Fruit fly (Drosophila melanogaster) whole organism: ENCODE data around the gene CG43156.

Experiments used
- pan ChIP-seq: fragments of >200 bp; optimal IDR thresholded peaks from 2 replicates; lab custom pipeline; 2017
- usp ChIP-seq: fragments of >200 bp; optimal IDR thresholded peaks from 2 replicates; lab custom pipeline; 2017; ENCODE audit warnings: missing biosample characterization, missing genetic modification characterization, mixed read lengths

dm6 chrX:11884134-11884533, 22.5 kb downstream of the CG43156 start:
- TF ChIP-seq usp (GFP tag; lab: Kevin White, UChicago) (no peak), pan (lab: Kevin White, UChicago) (no peak)
